Worm (Caenorhabditis elegans) whole organism, L2 larva: ENCODE data around the gene W05H9.2.
A peak's percentile ranks its signal among the peaks of the same experiment; 100 is the strongest.

Experiments used
- C34F6.9 ChIP-seq: fragments of 150-350 bp; optimal IDR thresholded peaks from 2 replicates; lab custom pipeline; 2014; ENCODE audit warnings: missing biosample characterization, missing genetic modification characterization
- F13H6.1 ChIP-seq: sonication (generic microtip); optimal IDR thresholded peaks from 2 replicates; lab custom pipeline; 2016; ENCODE audit warnings: missing genetic modification characterization, missing compliant biosample characterization
- R02D3.7 ChIP-seq: fragments of 150-350 bp; optimal IDR thresholded peaks from 2 replicates; lab custom pipeline; 2014; ENCODE audit warnings: missing biosample characterization, missing genetic modification characterization
- ZK546.5 ChIP-seq: sonication (generic microtip); optimal IDR thresholded peaks from 2 replicates; lab custom pipeline; 2017; ENCODE audit warnings: missing biosample characterization, missing genetic modification characterization
- alr-1 ChIP-seq: fragments of 150-350 bp; optimal IDR thresholded peaks from 2 replicates; lab custom pipeline; 2014; ENCODE audit warnings: missing biosample characterization, missing genetic modification characterization
- aly-2 ChIP-seq: fragments of 150-350 bp; optimal IDR thresholded peaks from 2 replicates; lab custom pipeline; 2014; ENCODE audit warnings: missing biosample characterization, missing genetic modification characterization
- ama-1 ChIP-seq: fragments of 150-350 bp; optimal IDR thresholded peaks from 2 replicates; lab custom pipeline; 2018; ENCODE audit warnings: inconsistent platforms
- blmp-1 ChIP-seq: sonication (generic microtip); optimal IDR thresholded peaks from 2 replicates; lab custom pipeline; 2017; ENCODE audit warnings: missing genetic modification characterization, mild to moderate bottlenecking, missing compliant biosample characterization, antibody characterized with exemption, moderate library complexity; ENCODE audit not compliant: insufficient read depth
- ceh-16 ChIP-seq: fragments of 150-350 bp; optimal IDR thresholded peaks from 2 replicates; lab custom pipeline; 2014; ENCODE audit warnings: missing biosample characterization, missing genetic modification characterization
- ceh-82 ChIP-seq: fragments of 150-350 bp; optimal IDR thresholded peaks from 2 replicates; lab custom pipeline; 2014; ENCODE audit warnings: missing biosample characterization, missing genetic modification characterization
- crh-2 ChIP-seq: sonication (generic microtip); optimal IDR thresholded peaks from 2 replicates; lab custom pipeline; 2017; ENCODE audit warnings: missing biosample characterization, missing genetic modification characterization
- dmd-4 ChIP-seq: sonication (generic microtip); optimal IDR thresholded peaks from 2 replicates; lab custom pipeline; 2017; ENCODE audit warnings: missing biosample characterization, missing genetic modification characterization
- elt-1 ChIP-seq: fragments of 150-350 bp; optimal IDR thresholded peaks from 2 replicates; lab custom pipeline; 2014; ENCODE audit warnings: missing biosample characterization, missing genetic modification characterization
- elt-3 ChIP-seq: sonication (generic microtip); optimal IDR thresholded peaks from 2 replicates; lab custom pipeline; 2017; ENCODE audit warnings: missing biosample characterization, missing genetic modification characterization
- fos-1 ChIP-seq: fragments of 150-350 bp; optimal IDR thresholded peaks from 2 replicates; lab custom pipeline; 2014; ENCODE audit warnings: missing biosample characterization, missing genetic modification characterization
- gmeb-1 ChIP-seq: fragments of 150-350 bp; optimal IDR thresholded peaks from 2 replicates; lab custom pipeline; 2014; ENCODE audit warnings: missing biosample characterization, missing genetic modification characterization
- lin-11 ChIP-seq: fragments of 150-350 bp; sonication (generic microtip); optimal IDR thresholded peaks from 2 replicates; lab custom pipeline; 2014; ENCODE audit warnings: missing biosample characterization, missing genetic modification characterization, inconsistent platforms, mixed read lengths
- lin-13 ChIP-seq: fragments of 150-350 bp; optimal IDR thresholded peaks from 2 replicates; lab custom pipeline; 2014; ENCODE audit warnings: missing biosample characterization, missing genetic modification reagents, missing genetic modification characterization
- lin-39 ChIP-seq: fragments of 150-350 bp; optimal IDR thresholded peaks from 2 replicates; lab custom pipeline; 2014; ENCODE audit warnings: missing biosample characterization, missing genetic modification reagents, missing genetic modification characterization
- mab-5 ChIP-seq: fragments of 150-350 bp; optimal IDR thresholded peaks from 2 replicates; lab custom pipeline; 2014; ENCODE audit warnings: missing biosample characterization, missing genetic modification characterization
- mbf-1 ChIP-seq: sonication (generic microtip); optimal IDR thresholded peaks from 2 replicates; lab custom pipeline; 2017; ENCODE audit warnings: missing biosample characterization, missing genetic modification characterization
- mdl-1 ChIP-seq, 2 experiments: fragments of 150-350 bp in 1 of 2; sonication (generic microtip) in 1 of 2; optimal IDR thresholded peaks; 2 replicates each; lab custom pipeline; 2017; ENCODE audit warnings: missing biosample characterization in 2 of 2, missing genetic modification characterization in 2 of 2
- nhr-10 ChIP-seq: sonication (generic microtip); optimal IDR thresholded peaks from 2 replicates; lab custom pipeline; 2017; ENCODE audit warnings: missing biosample characterization, missing genetic modification characterization
- nhr-11 ChIP-seq: fragments of 150-350 bp; optimal IDR thresholded peaks from 2 replicates; lab custom pipeline; 2014; ENCODE audit warnings: missing biosample characterization, missing genetic modification characterization
- nhr-12 ChIP-seq: fragments of 150-350 bp; optimal IDR thresholded peaks from 2 replicates; lab custom pipeline; 2014; ENCODE audit warnings: missing biosample characterization, missing genetic modification characterization
- nhr-129 ChIP-seq: fragments of 150-350 bp; optimal IDR thresholded peaks from 2 replicates; lab custom pipeline; 2014; ENCODE audit warnings: missing biosample characterization, missing genetic modification characterization
- nhr-21 ChIP-seq: fragments of 150-350 bp; optimal IDR thresholded peaks from 2 replicates; lab custom pipeline; 2014; ENCODE audit warnings: missing biosample characterization, missing genetic modification characterization
- nhr-23 ChIP-seq: fragments of 150-350 bp; optimal IDR thresholded peaks from 2 replicates; lab custom pipeline; 2014; ENCODE audit warnings: missing biosample characterization, missing genetic modification reagents, missing genetic modification characterization
- nhr-237 ChIP-seq: fragments of 150-350 bp; optimal IDR thresholded peaks from 2 replicates; lab custom pipeline; 2014; ENCODE audit warnings: missing biosample characterization, missing genetic modification characterization
- nhr-25 ChIP-seq: fragments of 150-350 bp; sonication (generic microtip); optimal IDR thresholded peaks from 3 replicates; lab custom pipeline; 2014; ENCODE audit warnings: missing biosample characterization, missing genetic modification characterization
- nhr-6 ChIP-seq: fragments of 150-350 bp; optimal IDR thresholded peaks from 2 replicates; lab custom pipeline; 2014; ENCODE audit warnings: missing biosample characterization, missing genetic modification characterization
- nhr-77 ChIP-seq: fragments of 150-350 bp; optimal IDR thresholded peaks from 2 replicates; lab custom pipeline; 2014; ENCODE audit warnings: missing biosample characterization, missing genetic modification characterization
- sem-4 ChIP-seq: fragments of 150-350 bp; optimal IDR thresholded peaks from 2 replicates; lab custom pipeline; 2014; ENCODE audit warnings: missing biosample characterization, missing genetic modification reagents, missing genetic modification characterization
- skn-1 ChIP-seq: sonication (generic microtip); optimal IDR thresholded peaks from 2 replicates; lab custom pipeline; 2017; ENCODE audit warnings: missing biosample characterization, missing genetic modification characterization
- sma-3 ChIP-seq: sonication (generic microtip); optimal IDR thresholded peaks from 2 replicates; lab custom pipeline; 2016; ENCODE audit warnings: missing genetic modification reagents, missing genetic modification characterization, missing compliant biosample characterization
- sma-9 ChIP-seq, 2 experiments: fragments of 150-350 bp in 1 of 2; sonication (generic microtip) in 1 of 2; optimal IDR thresholded peaks; 2 replicates each; lab custom pipeline; 2014 to 2016; ENCODE audit warnings: missing genetic modification characterization in 2 of 2, mild to moderate bottlenecking in 1 of 2, missing biosample characterization in 1 of 2, missing compliant biosample characterization in 1 of 2, missing genetic modification reagents in 1 of 2, moderate library complexity in 1 of 2
- snpc-4 ChIP-seq: fragments of 150-350 bp; optimal IDR thresholded peaks from 2 replicates; lab custom pipeline; 2014; ENCODE audit warnings: missing biosample characterization, missing genetic modification characterization
- unc-39 ChIP-seq: fragments of 150-350 bp; optimal IDR thresholded peaks from 2 replicates; lab custom pipeline; 2014; ENCODE audit warnings: missing biosample characterization, missing genetic modification characterization
- unc-55 ChIP-seq: fragments of 150-350 bp; sonication (generic microtip); optimal IDR thresholded peaks from 3 replicates; lab custom pipeline; 2014; ENCODE audit warnings: missing biosample characterization, missing genetic modification reagents, missing genetic modification characterization
- unc-62 ChIP-seq: fragments of 150-350 bp; optimal IDR thresholded peaks from 2 replicates; lab custom pipeline; 2014; ENCODE audit warnings: missing biosample characterization, missing genetic modification reagents, missing genetic modification characterization
- zag-1 ChIP-seq: fragments of 150-350 bp; optimal IDR thresholded peaks from 2 replicates; lab custom pipeline; 2014; ENCODE audit warnings: missing biosample characterization, missing genetic modification characterization
- ztf-1 ChIP-seq: fragments of 200-800 bp; sonication (Bioruptor generic); conservative IDR thresholded peaks from 2 replicates; pipeline ENCODE4 v1.3.6; 2022; ENCODE audit warnings: missing genetic modification characterization, missing compliant biosample characterization
- ztf-11 ChIP-seq: sonication (generic microtip); optimal IDR thresholded peaks from 2 replicates; lab custom pipeline; 2017; ENCODE audit warnings: missing biosample characterization, missing genetic modification characterization
- ztf-4 ChIP-seq: fragments of 150-350 bp; optimal IDR thresholded peaks from 2 replicates; lab custom pipeline; 2014; ENCODE audit warnings: missing biosample characterization, missing genetic modification characterization

The W05H9.2 gene

DNA sequence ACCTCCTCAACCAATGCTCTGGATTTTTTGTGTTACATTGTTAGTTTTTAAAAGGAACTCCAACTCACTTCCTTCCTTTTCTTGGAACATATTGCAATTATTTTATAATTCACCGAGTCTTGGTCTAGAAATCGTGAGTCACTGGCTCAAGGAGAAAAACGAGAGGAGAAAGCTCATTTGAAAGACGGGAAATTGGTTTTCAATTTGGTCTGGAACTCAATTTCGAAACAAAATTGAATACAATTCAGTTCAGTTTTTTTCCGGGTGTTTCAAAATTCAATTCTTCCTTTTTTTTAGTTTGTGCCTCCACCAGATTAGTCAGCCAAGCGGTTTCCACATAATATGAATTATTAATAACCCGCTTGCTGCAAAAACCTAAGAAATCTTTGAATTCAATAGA lies 19.0 kb upstream of the W05H9.2 start:
- TF ChIP-seq lin-39 (no peak), nhr-10 (tag; lab: Kevin White, UChicago) (no peak), elt-1 (no peak), sma-9 (GFP tag; optimal IDR thresholded peaks at IDR 0.05; lab: Kevin White, UChicago) (peak; percentile 46), sma-9 (tag; optimal IDR thresholded peaks at IDR 0.05; lab: Kevin White, UChicago) (no peak), ceh-82 (tag; lab: Kevin White, UChicago) (no peak), sem-4 (peak; percentile 8), mdl-1 (tag; optimal IDR thresholded peaks at IDR 0.05; lab: Kevin White, UChicago) (no peak), nhr-6 (no peak), mab-5 (tag; lab: Kevin White, UChicago) (no peak)

DNA sequence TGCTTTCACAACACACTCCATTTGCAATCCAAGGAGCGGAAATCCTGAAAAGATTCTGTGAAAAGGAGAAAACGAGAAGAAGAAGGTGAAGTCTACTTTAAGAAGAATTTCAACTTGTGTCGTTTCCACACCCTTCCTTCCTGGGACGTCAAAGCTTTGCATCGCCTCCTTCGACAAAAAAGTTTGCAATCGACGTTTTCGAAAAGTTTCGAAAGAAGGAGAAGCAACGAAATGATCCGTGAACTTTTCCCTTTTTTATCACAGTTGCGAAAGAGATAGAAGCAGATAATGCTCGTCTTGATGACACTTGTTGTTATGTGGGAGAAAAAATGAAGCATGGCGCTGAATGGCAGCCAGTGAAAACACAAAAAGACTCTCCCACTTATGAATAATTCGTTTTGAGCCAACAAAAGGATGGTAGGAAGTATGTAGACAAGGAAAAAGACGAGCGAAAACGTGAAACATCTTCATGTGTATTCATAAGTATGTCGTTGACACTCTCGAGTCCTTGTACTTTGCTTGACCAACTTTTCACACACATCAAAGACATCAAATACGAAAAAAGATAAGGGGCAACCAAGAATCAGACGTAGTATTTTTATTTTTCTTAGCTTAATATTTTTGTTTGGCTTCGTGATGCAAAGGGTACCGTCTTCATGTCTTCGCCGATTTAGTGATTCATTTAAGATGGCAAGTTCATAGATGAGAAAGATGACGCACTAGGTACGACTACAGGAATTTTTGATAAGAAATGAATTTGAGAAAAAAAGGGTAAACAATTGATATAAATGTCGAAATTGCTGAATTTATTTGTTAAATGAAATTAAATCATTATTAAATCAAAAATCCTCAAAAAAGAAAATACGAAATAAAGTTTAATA lies 17.8 kb upstream of the W05H9.2 start:
- TF ChIP-seq ceh-82 (tag; lab: Kevin White, UChicago) (no peak), nhr-25 (tag; lab: Kevin White, UChicago) (no peak), mbf-1 (tag; lab: Kevin White, UChicago) (no peak), elt-3 (tag; lab: Kevin White, UChicago) (no peak), R02D3.7 (tag; lab: Kevin White, UChicago) (no peak), ceh-16 (no peak), sem-4 (peak; percentile 57), nhr-129 (tag; lab: Kevin White, UChicago) (peak; percentile 24), ZK546.5 (no peak), skn-1 (tag; lab: Kevin White, UChicago) (no peak), C34F6.9 (tag; lab: Kevin White, UChicago) (peak; percentile 54), nhr-237 (tag; lab: Kevin White, UChicago) (no peak), nhr-12 (tag; lab: Kevin White, UChicago) (no peak), ztf-1 (GFP tag; lab: Robert Waterston, UW) (no peak), nhr-23 (no peak), fos-1 (tag; lab: Kevin White, UChicago) (peak; percentile 30), ztf-4 (tag; lab: Kevin White, UChicago) (no peak), alr-1 (no peak), crh-2 (peak; percentile 4), sma-3 (peak; percentile 53), nhr-6 (no peak), unc-55 (peak; percentile 13), unc-39 (no peak), nhr-21 (tag; lab: Kevin White, UChicago) (no peak)
- TF ChIP-seq, all 48 proteins: peak for 7

DNA sequence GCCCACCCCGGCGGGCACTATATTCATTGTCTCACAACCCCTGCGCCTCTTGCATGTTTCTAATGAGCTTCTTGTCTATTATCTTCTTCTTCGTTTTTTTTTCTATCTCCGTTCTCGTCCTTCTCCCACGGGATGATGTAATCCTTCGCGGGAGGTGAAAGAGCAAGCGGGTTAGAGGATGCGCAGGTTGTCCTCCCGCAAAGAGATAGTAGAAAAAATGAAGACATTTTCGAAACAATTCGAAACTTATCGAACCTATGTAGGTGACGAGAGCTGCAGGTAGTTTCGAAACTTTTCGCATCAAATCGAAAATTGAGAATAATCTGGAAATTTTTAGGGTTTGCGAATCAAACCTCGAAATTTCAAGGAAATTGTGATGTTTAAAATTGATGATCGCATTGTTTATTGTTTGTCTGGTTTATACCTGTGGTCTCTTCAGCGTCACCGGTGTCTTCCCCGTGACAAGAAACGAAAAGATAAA lies 16.5 kb upstream of the W05H9.2 start:
- TF ChIP-seq lin-13 (GFP tag; lab: Kevin White, UChicago) (peak; percentile 8), fos-1 (tag; lab: Kevin White, UChicago) (peak; percentile 90), elt-3 (tag; lab: Kevin White, UChicago) (no peak), ztf-11 (tag; lab: Kevin White, UChicago) (no peak), unc-55 (peak; percentile 17), unc-39 (no peak), ztf-1 (GFP tag; lab: Robert Waterston, UW) (no peak), nhr-21 (tag; lab: Kevin White, UChicago) (peak; percentile 66), crh-2 (peak; percentile 42), lin-11 (tag; lab: Kevin White, UChicago) (no peak), ama-1 (lab: Kevin White, UChicago) (peak; percentile 11), sma-9 (GFP tag; optimal IDR thresholded peaks at IDR 0.05; lab: Kevin White, UChicago) (peak; percentile 87), sma-9 (tag; optimal IDR thresholded peaks at IDR 0.05; lab: Kevin White, UChicago) (no peak), gmeb-1 (tag; lab: Kevin White, UChicago) (peak; percentile 6), alr-1 (no peak), snpc-4 (tag; lab: Kevin White, UChicago) (no peak), unc-62 (no peak), C34F6.9 (tag; lab: Kevin White, UChicago) (peak; percentile 86), mdl-1 (tag; optimal IDR thresholded peaks at IDR 0.05; lab: Kevin White, UChicago) (peak; percentile 9 to 28), F13H6.1 (tag; lab: Kevin White, UChicago) (peak; percentile 74), ztf-4 (tag; lab: Kevin White, UChicago) (no peak), aly-2 (tag; lab: Kevin White, UChicago) (no peak), nhr-23 (no peak), nhr-10 (tag; lab: Kevin White, UChicago) (no peak), sem-4 (peak; percentile 75), lin-39 (no peak), sma-3 (peak; percentile 70), nhr-6 (no peak), R02D3.7 (tag; lab: Kevin White, UChicago) (no peak), nhr-11 (tag; lab: Kevin White, UChicago) (no peak), mab-5 (tag; lab: Kevin White, UChicago) (no peak), ZK546.5 (no peak), zag-1 (tag; lab: Kevin White, UChicago) (no peak), mbf-1 (tag; lab: Kevin White, UChicago) (no peak), blmp-1 (tag; lab: Kevin White, UChicago) (peak; percentile 1), nhr-12 (tag; lab: Kevin White, UChicago) (no peak), nhr-237 (tag; lab: Kevin White, UChicago) (no peak), ceh-82 (tag; lab: Kevin White, UChicago) (no peak), nhr-129 (tag; lab: Kevin White, UChicago) (peak; percentile 98), dmd-4 (tag; lab: Kevin White, UChicago) (no peak), nhr-77 (tag; lab: Kevin White, UChicago) (no peak), ceh-16 (no peak)
